Worm (Caenorhabditis elegans): ENCODE data around the gene F08F3.10.

DNA sequence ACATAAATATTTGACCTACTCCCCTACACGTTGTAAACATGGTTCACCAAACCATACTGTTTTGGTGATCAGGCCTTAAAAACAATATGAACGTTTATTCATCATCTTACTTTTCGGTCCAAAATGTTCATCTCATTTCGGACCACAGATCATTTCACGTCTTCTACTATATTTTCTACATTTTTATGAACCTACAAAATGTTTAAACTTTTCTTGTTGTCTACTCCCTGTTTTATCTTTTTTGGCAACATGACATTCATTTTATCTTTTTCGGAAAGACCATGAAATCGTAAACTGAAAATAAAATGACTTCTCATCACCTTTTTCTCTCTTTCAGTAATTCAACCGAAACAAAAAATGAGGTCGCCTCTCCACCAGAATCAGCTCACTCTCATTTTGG lies 14.7 kb downstream of the F08F3.10 start, which contains the start of gene rhr-1:
- TF ChIP-seq unc-62 (GFP tag; optimal IDR thresholded peaks at IDR 0.05) (no peak), nhr-43 (tag; optimal IDR thresholded peaks at IDR 0.05; ENCODE audit: poor library complexity, severe bottlenecking) (no peak), elt-1 (tag; optimal IDR thresholded peaks at IDR 0.05) (no peak), nhr-12 (tag; optimal IDR thresholded peaks at IDR 0.05) (no peak), nhr-76 (tag; optimal IDR thresholded peaks at IDR 0.05) (no peak), nhr-28 (tag; optimal IDR thresholded peaks at IDR 0.05) (no peak), zag-1 (tag; optimal IDR thresholded peaks at IDR 0.05) (no peak), mml-1 (tag; optimal IDR thresholded peaks at IDR 0.05) (no peak), snpc-4 (tag; optimal IDR thresholded peaks at IDR 0.05) (no peak), unc-39 (tag; optimal IDR thresholded peaks at IDR 0.05) (no peak), lin-39 (tag; optimal IDR thresholded peaks at IDR 0.05) (no peak)
